Worm (Caenorhabditis elegans): Measurements from ENCODE around the gene C17G10.7.
A peak's percentile ranks its signal among the peaks of the same experiment; 100 is the strongest.

The C17G10.7 gene

DNA sequence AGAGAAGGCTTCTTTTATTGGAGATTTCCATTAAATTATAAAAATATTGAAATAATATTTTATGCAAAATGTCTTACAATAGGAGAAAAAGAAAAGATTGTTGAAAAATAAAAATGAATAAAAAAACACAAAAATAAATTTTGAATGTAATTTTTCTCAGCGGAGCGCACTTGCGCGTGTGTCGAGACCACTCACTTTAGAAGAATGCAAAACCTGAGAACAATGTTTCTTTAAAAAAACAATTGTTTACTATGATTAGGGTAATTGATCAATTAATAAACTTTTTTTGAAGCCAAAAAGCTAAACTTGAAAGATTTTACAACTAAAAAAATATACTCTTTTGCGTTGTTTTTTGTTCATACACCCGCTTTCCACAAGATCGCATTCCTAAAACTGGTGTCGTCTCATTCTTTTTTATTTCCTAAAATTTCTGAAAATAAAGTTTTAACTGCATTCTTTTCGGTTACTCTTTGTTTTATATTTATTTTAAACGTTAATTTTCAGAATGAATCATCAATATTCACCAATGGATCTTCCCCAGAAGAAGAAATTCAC, 13.4 kb downstream of the C17G10.7 start, which contains the start of gene ttc-4 (continued):
- TF ChIP-seq sox-4 (tag; optimal IDR thresholded peaks at IDR 0.05) (no peak), nhr-71 (tag; optimal IDR thresholded peaks at IDR 0.05) (peak; percentile 61), tbx-2 (tag; optimal IDR thresholded peaks at IDR 0.05) (peak; percentile 23), grh-1 (GFP tag; IDR thresholded peaks at IDR 0.05) (no peak), blmp-1 (tag; optimal IDR thresholded peaks at IDR 0.05) (peak; percentile 28), fkh-8 (tag; optimal IDR thresholded peaks at IDR 0.05) (peak; percentile 45), sptf-1 (tag; optimal IDR thresholded peaks at IDR 0.05) (no peak), lin-13 (GFP tag; optimal IDR thresholded peaks at IDR 0.05) (no peak), dsc-1 (tag; optimal IDR thresholded peaks at IDR 0.05) (no peak), C34B4.2 (tag; optimal IDR thresholded peaks at IDR 0.05) (no peak), aly-2 (tag; optimal IDR thresholded peaks at IDR 0.05) (no peak), efl-1 (optimal IDR thresholded peaks at IDR 0.05) (peak; percentile 50 to 59), efl-1 (GFP tag; optimal IDR thresholded peaks at IDR 0.05 in 1 of 2) (peak; percentile 1 to 58), zip-4 (GFP tag; optimal IDR thresholded peaks at IDR 0.05) (no peak), elt-3 (tag; optimal IDR thresholded peaks at IDR 0.05) (peak in 1 of 6 experiments; percentile 21), mab-9 (GFP tag; IDR thresholded peaks at IDR 0.05) (no peak), ceh-63 (GFP tag; optimal IDR thresholded peaks at IDR 0.05) (no peak), tlp-1 (tag; optimal IDR thresholded peaks at IDR 0.05) (no peak), nhr-20 (tag; optimal IDR thresholded peaks at IDR 0.05) (peak; percentile 43), dpl-1 (GFP tag; optimal IDR thresholded peaks at IDR 0.05) (peak; percentile 11 to 67 (median 41)), nhr-90 (tag; optimal IDR thresholded peaks at IDR 0.05; ENCODE audit: poor library complexity) (peak; percentile 26), unc-86 (tag; optimal IDR thresholded peaks at IDR 0.05) (no peak), fkh-4 (tag; optimal IDR thresholded peaks at IDR 0.05; ENCODE audit: borderline replicate concordance) (no peak), ceh-88 (GFP tag; IDR thresholded peaks at IDR 0.05) (no peak), jun-1 (tag; optimal IDR thresholded peaks at IDR 0.05) (no peak), unc-62 (GFP tag; optimal IDR thresholded peaks at IDR 0.05) (no peak), zag-1 (tag; optimal IDR thresholded peaks at IDR 0.05) (no peak), nhr-85 (tag) (peak; percentile 69), elt-2 (tag; optimal IDR thresholded peaks at IDR 0.05) (peak; percentile 8), nhr-237 (tag; optimal IDR thresholded peaks at IDR 0.05) (no peak), fkh-10 (GFP tag; optimal IDR thresholded peaks at IDR 0.05) (no peak), nhr-19 (GFP tag; conservative IDR thresholded peaks at IDR 0.05) (no peak), nhr-76 (tag; optimal IDR thresholded peaks at IDR 0.05) (no peak), irx-1 (tag; optimal IDR thresholded peaks at IDR 0.05) (peak; percentile 17), lin-35 (GFP tag; optimal IDR thresholded peaks at IDR 0.05) (peak; percentile 41 to 73), snpc-4 (tag; optimal IDR thresholded peaks at IDR 0.05) (peak; percentile 15), vab-15 (tag; optimal IDR thresholded peaks at IDR 0.05) (no peak), egl-27 (tag; optimal IDR thresholded peaks at IDR 0.05) (no peak), ceh-82 (tag; optimal IDR thresholded peaks at IDR 0.05) (peak in 2 of 3 experiments; percentile 1), hlh-17 (GFP tag; optimal IDR thresholded peaks at IDR 0.05; ENCODE audit: borderline replicate concordance) (no peak), mep-1 (tag; optimal IDR thresholded peaks at IDR 0.05) (peak; percentile 36), hlh-4 (tag; optimal IDR thresholded peaks at IDR 0.05) (no peak), pag-3 (tag; optimal IDR thresholded peaks at IDR 0.05; ENCODE audit: borderline replicate concordance, insufficient read depth) (no peak), ztf-4 (tag; optimal IDR thresholded peaks at IDR 0.05) (no peak), unc-30 (tag; optimal IDR thresholded peaks at IDR 0.05) (no peak), alr-1 (tag; optimal IDR thresholded peaks at IDR 0.05; ENCODE audit: borderline replicate concordance) (no peak), unc-130 (tag; optimal IDR thresholded peaks at IDR 0.05) (peak; percentile 40), swsn-7 (tag; optimal IDR thresholded peaks at IDR 0.05) (no peak), lin-15B (tag; optimal IDR thresholded peaks at IDR 0.05) (peak; percentile 48)
